Fruit fly (Drosophila melanogaster): ENCODE results near the gene Atg16.

Atg16 gene

DNA sequence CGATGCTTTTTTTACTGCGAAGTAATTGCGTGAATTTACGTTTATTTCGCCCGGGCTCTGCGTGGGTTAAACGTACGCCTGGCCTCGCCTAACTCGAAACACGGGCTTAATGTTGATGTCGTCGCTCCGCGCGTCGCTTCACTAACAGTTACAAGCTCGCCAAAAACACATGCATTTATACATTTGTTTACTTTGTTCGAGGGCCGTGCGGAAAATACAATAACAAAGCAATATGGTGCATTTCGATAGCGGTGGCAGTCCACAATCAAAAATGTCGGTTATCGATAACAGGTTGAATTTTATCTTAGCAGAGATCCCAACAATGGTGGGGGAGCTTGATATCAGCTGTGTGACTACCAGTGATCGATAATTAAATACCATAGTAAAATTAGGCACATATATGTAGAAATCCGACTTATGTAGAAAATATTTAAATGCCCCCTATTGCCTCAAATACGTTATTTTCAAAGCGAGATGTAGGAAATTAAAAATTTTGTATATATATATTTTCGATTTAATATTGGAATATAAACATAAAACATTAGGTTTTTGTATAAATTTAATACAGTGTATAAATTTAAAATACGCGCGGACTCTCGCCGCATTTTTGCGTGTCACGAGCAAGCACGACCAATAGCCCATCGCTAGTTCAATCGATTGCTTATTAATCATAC lies 33.9 kb upstream of the Atg16 start, which contains the start of gene Zip99C (continued):
- TF ChIP-seq disco-r (GFP tag; optimal IDR thresholded peaks at IDR 0.05) (no peak), br (optimal IDR thresholded peaks at IDR 0.05) (no peak), CG2875 (GFP tag; optimal IDR thresholded peaks at IDR 0.05) (no peak), CG2678 (tag; optimal IDR thresholded peaks at IDR 0.05) (peak; percentile 55), CG14050 (GFP tag; IDR thresholded peaks at IDR 0.05) (no peak), CG33557 (GFP tag; optimal IDR thresholded peaks at IDR 0.05) (no peak), Hr78 (GFP tag; optimal IDR thresholded peaks at IDR 0.05) (no peak), gsb-n (tag; optimal IDR thresholded peaks at IDR 0.05) (peak; percentile 29), Awh (GFP tag; IDR thresholded peaks at IDR 0.05) (no peak), vnd (GFP tag; IDR thresholded peaks at IDR 0.05; ENCODE audit: partially characterized antibody) (peak; percentile 88), CG10366 (GFP tag; IDR thresholded peaks at IDR 0.05) (peak; percentile 24; the same call in 1 of the 2 replicates), CG12744 (GFP tag; optimal IDR thresholded peaks at IDR 0.05) (no peak), Scr (GFP tag; IDR thresholded peaks at IDR 0.05; ENCODE audit: partially characterized antibody) (peak; percentile 94), CG6854 (GFP tag; optimal IDR thresholded peaks at IDR 0.05) (peak; percentile 5), Elba2 (GFP tag; optimal IDR thresholded peaks at IDR 0.05) (no peak), CG8924 (tag; optimal IDR thresholded peaks at IDR 0.05) (peak; percentile 44), Dll (GFP tag; IDR thresholded peaks at IDR 0.05; ENCODE audit: partially characterized antibody) (peak; percentile 98), gt (GFP tag; IDR thresholded peaks at IDR 0.05) (no peak), HmgD (GFP tag; optimal IDR thresholded peaks at IDR 0.05) (no peak), CG1529 (GFP tag; optimal IDR thresholded peaks at IDR 0.05) (no peak), Doc3 (GFP tag; IDR thresholded peaks at IDR 0.05; ENCODE audit: partially characterized antibody) (peak; percentile 90), CG18619 (GFP tag; optimal IDR thresholded peaks at IDR 0.05) (peak; percentile 16), CG1233 (GFP tag; optimal IDR thresholded peaks at IDR 0.05) (no peak), amos (GFP tag; IDR thresholded peaks at IDR 0.05; ENCODE audit: partially characterized antibody) (peak; percentile 95), otp (GFP tag; IDR thresholded peaks at IDR 0.05) (0 out of 3 replicates have a peak, but pooled peaks have one; percentile 32), CG17328 (GFP tag; IDR thresholded peaks at IDR 0.05) (no peak), Drgx (GFP tag; IDR thresholded peaks at IDR 0.05) (no peak; the same call in 1 of the 2 replicates), Chrac-16 (GFP tag; optimal IDR thresholded peaks at IDR 0.05) (peak; percentile 26), CG18262 (tag; optimal IDR thresholded peaks at IDR 0.05) (peak; percentile 18), CG5953 (GFP tag; IDR thresholded peaks at IDR 0.05) (no peak), Nf-YB (GFP tag; optimal IDR thresholded peaks at IDR 0.05) (peak; percentile 23), CG13424 (tag; optimal IDR thresholded peaks at IDR 0.05) (peak; percentile 23), chm (GFP tag; IDR thresholded peaks at IDR 0.05) (no peak), NC2β (GFP tag; optimal IDR thresholded peaks at IDR 0.05) (peak; percentile 33), CG6272 (GFP tag; IDR thresholded peaks at IDR 0.05) (peak; percentile 41; the same call in 1 of the 2 replicates), CG18599 (GFP tag; optimal IDR thresholded peaks at IDR 0.05) (peak; percentile 70), CG15269 (tag; optimal IDR thresholded peaks at IDR 0.05) (peak; percentile 35), Rfx (GFP tag; IDR thresholded peaks at IDR 0.05) (peak; percentile 56), ci (GFP tag; IDR thresholded peaks at IDR 0.05) (peak; percentile 33; the same call in 2 of the 3 replicates), nmo (GFP tag; optimal IDR thresholded peaks at IDR 0.05) (peak; percentile 63), Gug (GFP tag; IDR thresholded peaks at IDR 0.05) (peak; percentile 75), nom (GFP tag; optimal IDR thresholded peaks at IDR 0.05) (peak; percentile 32), az2 (GFP tag; optimal IDR thresholded peaks at IDR 0.05) (peak; percentile 39), Opbp (GFP tag; IDR thresholded peaks at IDR 0.05; ENCODE audit: partially characterized antibody) (peak; percentile 89), CG12391 (tag; optimal IDR thresholded peaks at IDR 0.05) (peak; percentile 65), CG13287 (GFP tag; IDR thresholded peaks at IDR 0.05; ENCODE audit: partially characterized antibody) (peak; percentile 94), bbx (GFP tag; IDR thresholded peaks at IDR 0.05; ENCODE audit: partially characterized antibody) (peak; percentile 87), bcd (GFP tag; optimal IDR thresholded peaks at IDR 0.05) (peak; percentile 9), CG31441 (GFP tag; IDR thresholded peaks at IDR 0.05) (peak; percentile 64; the same call in 1 of the 2 replicates)

All from whole organism, embryonic.